Worm (Caenorhabditis elegans): Measurements from ENCODE around the gene C08F8.6.

The C08F8.6 gene

ce11 chrIV:11131268-11131667 lies 33.5 kb downstream of the C08F8.6 start, which contains the start of gene ard-1:
TSS of gene ard-1 (plus strand) at chrIV:11131279.
- TF ChIP-seq mml-1 (tag; optimal IDR thresholded peaks at IDR 0.05) (no peak), egl-5 (tag; optimal IDR thresholded peaks at IDR 0.05) (no peak), sea-2 (GFP tag; optimal IDR thresholded peaks at IDR 0.05) (no peak), ceh-82 (tag; optimal IDR thresholded peaks at IDR 0.05) (no peak), pqm-1 (tag; optimal IDR thresholded peaks at IDR 0.05) (no peak), egl-27 (tag; optimal IDR thresholded peaks at IDR 0.05) (no peak), ztf-4 (tag; optimal IDR thresholded peaks at IDR 0.05) (no peak)

- peak; percentile 11 for TF ChIP-seq pqm-1 (tag; optimal IDR thresholded peaks at IDR 0.05)
- TF ChIP-seq daf-12 (tag; optimal IDR thresholded peaks at IDR 0.05), result no peak
- peak; percentile 29 for TF ChIP-seq pha-4 (tag; optimal IDR thresholded peaks at IDR 0.05)
- peak; percentile 44 for TF ChIP-seq nfya-1 (tag; optimal IDR thresholded peaks at IDR 0.05; ENCODE audit: insufficient read depth)
- peak; percentile 58 for TF ChIP-seq elt-2 (tag; optimal IDR thresholded peaks at IDR 0.05)
These were observed 34.0 kb downstream of the C08F8.6 start for ce11 chrIV:11130774-11131173.

DNA sequence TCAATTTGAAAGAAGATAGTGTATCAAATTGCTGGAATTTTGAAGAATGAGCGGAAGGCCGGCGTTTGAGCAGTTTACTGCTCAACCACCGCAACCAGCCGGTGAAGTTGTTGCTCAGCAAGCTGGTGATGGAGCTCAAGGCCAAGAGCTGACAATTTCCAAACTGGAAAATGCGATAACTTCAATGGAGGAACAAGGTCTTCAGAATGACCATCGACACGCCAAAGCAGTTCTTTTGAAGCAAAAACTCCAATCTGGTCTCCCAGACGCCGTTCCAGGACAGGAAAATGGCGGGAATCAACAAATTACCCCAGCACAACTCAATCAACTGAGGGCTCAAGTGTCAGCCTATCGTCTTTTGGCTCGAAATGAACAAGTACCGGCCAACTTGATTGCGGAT lies 38.7 kb downstream of the C08F8.6 start:
- no peak for TF ChIP-seq ceh-16 (tag; optimal IDR thresholded peaks at IDR 0.05)
- TF ChIP-seq ama-1 (optimal IDR thresholded peaks at IDR 0.05), result no peak
- no peak for TF ChIP-seq unc-39 (tag; optimal IDR thresholded peaks at IDR 0.05)
- TF ChIP-seq nfya-1 (tag; optimal IDR thresholded peaks at IDR 0.05; ENCODE audit: insufficient read depth), result no peak
- TF ChIP-seq ceh-82 (tag; optimal IDR thresholded peaks at IDR 0.05), result no peak
- TF ChIP-seq nhr-23 (tag; optimal IDR thresholded peaks at IDR 0.05), result no peak

DNA sequence TGAATTAATAATTGTTTCAGACTA lies 38.9 kb downstream of the C08F8.6 start, which contains the start of gene swsn-4:
Gene swsn-4, plus strand, starts transcription at position 21 of the 24 bp plus-strand sequence.
- TF ChIP-seq nhr-12 (tag; optimal IDR thresholded peaks at IDR 0.05) (no peak), nhr-28 (tag; optimal IDR thresholded peaks at IDR 0.05) (no peak), elt-1 (tag; optimal IDR thresholded peaks at IDR 0.05) (no peak), nhr-23 (tag; optimal IDR thresholded peaks at IDR 0.05) (no peak), mdl-1 (tag; optimal IDR thresholded peaks at IDR 0.05) (no peak), ceh-9 (tag; optimal IDR thresholded peaks at IDR 0.05) (no peak), ztf-11 (tag; optimal IDR thresholded peaks at IDR 0.05) (no peak), ceh-28 (tag; optimal IDR thresholded peaks at IDR 0.05) (no peak), pqm-1 (tag; optimal IDR thresholded peaks at IDR 0.05) (no peak), ZK546.5 (tag; optimal IDR thresholded peaks at IDR 0.05) (no peak), sea-2 (GFP tag; optimal IDR thresholded peaks at IDR 0.05) (no peak), lin-39 (tag; optimal IDR thresholded peaks at IDR 0.05) (no peak), fkh-2 (tag; optimal IDR thresholded peaks at IDR 0.05) (no peak), fkh-10 (GFP tag; optimal IDR thresholded peaks at IDR 0.05) (no peak)

- TF ChIP-seq ztf-4 (tag; optimal IDR thresholded peaks at IDR 0.05) (no peak), unc-39 (tag; optimal IDR thresholded peaks at IDR 0.05) (no peak), aly-2 (tag; optimal IDR thresholded peaks at IDR 0.05) (no peak), lin-39 (tag; optimal IDR thresholded peaks at IDR 0.05) (no peak), hmg-11 (tag; optimal IDR thresholded peaks at IDR 0.05) (no peak), elt-1 (tag; optimal IDR thresholded peaks at IDR 0.05) (no peak), nhr-11 (tag; optimal IDR thresholded peaks at IDR 0.05) (no peak), nhr-76 (tag; optimal IDR thresholded peaks at IDR 0.05) (no peak), pha-4 (tag; optimal IDR thresholded peaks at IDR 0.05) (no peak), skn-1 (tag; optimal IDR thresholded peaks at IDR 0.05) (no peak), zag-1 (tag; optimal IDR thresholded peaks at IDR 0.05) (no peak), ceh-16 (tag; optimal IDR thresholded peaks at IDR 0.05) (no peak), jun-1 (tag; optimal IDR thresholded peaks at IDR 0.05) (no peak), snpc-4 (tag; optimal IDR thresholded peaks at IDR 0.05) (no peak), sea-2 (GFP tag; optimal IDR thresholded peaks at IDR 0.05) (no peak), ztf-11 (tag; optimal IDR thresholded peaks at IDR 0.05) (no peak), fkh-10 (GFP tag; optimal IDR thresholded peaks at IDR 0.05) (no peak), fos-1 (tag; optimal IDR thresholded peaks at IDR 0.05) (no peak)
These were observed 39.1 kb downstream of the C08F8.6 start for ce11 chrIV:11125604-11126003.

DNA sequence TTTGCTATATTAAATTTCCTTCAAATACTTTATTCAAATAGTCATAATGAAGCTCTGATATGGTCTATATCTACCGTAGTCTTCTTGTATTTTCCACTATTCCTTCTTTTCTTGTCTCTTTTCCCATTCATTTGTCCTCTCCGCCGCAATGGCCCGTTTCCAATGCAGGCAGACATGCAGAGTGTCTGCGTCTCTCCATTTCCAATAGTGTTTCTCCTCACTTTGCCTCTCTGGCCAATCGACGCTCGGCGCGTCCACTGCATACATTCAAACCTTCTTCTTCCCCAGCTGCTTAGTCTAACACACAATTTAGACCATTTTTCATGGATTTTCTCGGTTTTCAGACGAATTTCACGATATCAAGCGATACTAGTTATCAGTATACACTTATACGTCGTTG lies 39.5 kb downstream of the C08F8.6 start:
- TF ChIP-seq sea-2 (GFP tag; optimal IDR thresholded peaks at IDR 0.05) (no peak), daf-12 (tag; optimal IDR thresholded peaks at IDR 0.05) (no peak), ceh-9 (tag; optimal IDR thresholded peaks at IDR 0.05) (no peak), nhr-25 (tag; optimal IDR thresholded peaks at IDR 0.05) (peak; percentile 42), elt-2 (tag; optimal IDR thresholded peaks at IDR 0.05) (peak; percentile 18), hmg-11 (tag; optimal IDR thresholded peaks at IDR 0.05) (peak; percentile 64), lin-15B (tag; optimal IDR thresholded peaks at IDR 0.05) (peak; percentile 67), ceh-28 (tag; optimal IDR thresholded peaks at IDR 0.05) (no peak), ztf-11 (tag; optimal IDR thresholded peaks at IDR 0.05) (no peak), nfya-1 (tag; optimal IDR thresholded peaks at IDR 0.05; ENCODE audit: insufficient read depth) (peak; percentile 100), aly-2 (tag; optimal IDR thresholded peaks at IDR 0.05) (no peak), nhr-28 (tag; optimal IDR thresholded peaks at IDR 0.05) (no peak), lsy-12 (tag; optimal IDR thresholded peaks at IDR 0.05) (peak; percentile 27), nhr-23 (tag; optimal IDR thresholded peaks at IDR 0.05) (peak; percentile 55), lin-39 (tag; optimal IDR thresholded peaks at IDR 0.05) (peak; percentile 50), jun-1 (tag; optimal IDR thresholded peaks at IDR 0.05) (no peak), ZK546.5 (tag; optimal IDR thresholded peaks at IDR 0.05) (no peak), ceh-82 (tag; optimal IDR thresholded peaks at IDR 0.05) (no peak), pha-4 (tag; optimal IDR thresholded peaks at IDR 0.05) (peak; percentile 38), ceh-16 (tag; optimal IDR thresholded peaks at IDR 0.05) (no peak), unc-39 (tag; optimal IDR thresholded peaks at IDR 0.05) (no peak)

All from whole organism, L3 larva.